Worm (Caenorhabditis elegans) whole organism, L2 larva: ENCODE data around the gene frm-3.

ENCODE experiments used
- C34F6.9 ChIP-seq: fragments of 150-350 bp; optimal IDR thresholded peaks from 2 replicates; lab custom pipeline; 2014; ENCODE audit warnings: missing biosample characterization, missing genetic modification characterization
- F13H6.1 ChIP-seq: sonication (generic microtip); optimal IDR thresholded peaks from 2 replicates; lab custom pipeline; 2016; ENCODE audit warnings: missing genetic modification characterization, missing compliant biosample characterization
- R02D3.7 ChIP-seq: fragments of 150-350 bp; optimal IDR thresholded peaks from 2 replicates; lab custom pipeline; 2014; ENCODE audit warnings: missing biosample characterization, missing genetic modification characterization
- Y55F3AM.14 ChIP-seq: fragments of 200-800 bp; sonication (Bioruptor generic); optimal IDR thresholded peaks from 2 replicates; lab custom pipeline; 2018; ENCODE audit warnings: mild to moderate bottlenecking, missing genetic modification characterization, missing compliant biosample characterization
- ZK546.5 ChIP-seq: sonication (generic microtip); optimal IDR thresholded peaks from 2 replicates; lab custom pipeline; 2017; ENCODE audit warnings: missing biosample characterization, missing genetic modification characterization
- ama-1 ChIP-seq: fragments of 150-350 bp; optimal IDR thresholded peaks from 2 replicates; lab custom pipeline; 2018; ENCODE audit warnings: inconsistent platforms
- blmp-1 ChIP-seq: sonication (generic microtip); optimal IDR thresholded peaks from 2 replicates; lab custom pipeline; 2017; ENCODE audit warnings: missing genetic modification characterization, mild to moderate bottlenecking, missing compliant biosample characterization, antibody characterized with exemption, moderate library complexity; ENCODE audit not compliant: insufficient read depth
- ceh-16 ChIP-seq: fragments of 150-350 bp; optimal IDR thresholded peaks from 2 replicates; lab custom pipeline; 2014; ENCODE audit warnings: missing biosample characterization, missing genetic modification characterization
- dmd-4 ChIP-seq: sonication (generic microtip); optimal IDR thresholded peaks from 2 replicates; lab custom pipeline; 2017; ENCODE audit warnings: missing biosample characterization, missing genetic modification characterization
- elt-3 ChIP-seq: sonication (generic microtip); optimal IDR thresholded peaks from 2 replicates; lab custom pipeline; 2017; ENCODE audit warnings: missing biosample characterization, missing genetic modification characterization
- fos-1 ChIP-seq: fragments of 150-350 bp; optimal IDR thresholded peaks from 2 replicates; lab custom pipeline; 2014; ENCODE audit warnings: missing biosample characterization, missing genetic modification characterization
- lin-13 ChIP-seq: fragments of 150-350 bp; optimal IDR thresholded peaks from 2 replicates; lab custom pipeline; 2014; ENCODE audit warnings: missing biosample characterization, missing genetic modification reagents, missing genetic modification characterization
- lin-39 ChIP-seq: fragments of 150-350 bp; optimal IDR thresholded peaks from 2 replicates; lab custom pipeline; 2014; ENCODE audit warnings: missing biosample characterization, missing genetic modification reagents, missing genetic modification characterization
- lsy-2 ChIP-seq, 2 experiments: fragments of 150-350 bp in 1 of 2; sonication (generic microtip) in 1 of 2; optimal IDR thresholded peaks; 2 replicates each; lab custom pipeline; 2014 to 2017; ENCODE audit warnings: missing biosample characterization in 2 of 2, missing genetic modification characterization in 2 of 2
- mdl-1 ChIP-seq, 2 experiments: fragments of 150-350 bp in 1 of 2; sonication (generic microtip) in 1 of 2; optimal IDR thresholded peaks; 2 replicates each; lab custom pipeline; 2017; ENCODE audit warnings: missing biosample characterization in 2 of 2, missing genetic modification characterization in 2 of 2
- nhr-11 ChIP-seq: fragments of 150-350 bp; optimal IDR thresholded peaks from 2 replicates; lab custom pipeline; 2014; ENCODE audit warnings: missing biosample characterization, missing genetic modification characterization
- nhr-12 ChIP-seq: fragments of 150-350 bp; optimal IDR thresholded peaks from 2 replicates; lab custom pipeline; 2014; ENCODE audit warnings: missing biosample characterization, missing genetic modification characterization
- nhr-129 ChIP-seq: fragments of 150-350 bp; optimal IDR thresholded peaks from 2 replicates; lab custom pipeline; 2014; ENCODE audit warnings: missing biosample characterization, missing genetic modification characterization
- nhr-21 ChIP-seq: fragments of 150-350 bp; optimal IDR thresholded peaks from 2 replicates; lab custom pipeline; 2014; ENCODE audit warnings: missing biosample characterization, missing genetic modification characterization
- nhr-25 ChIP-seq: fragments of 150-350 bp; sonication (generic microtip); optimal IDR thresholded peaks from 3 replicates; lab custom pipeline; 2014; ENCODE audit warnings: missing biosample characterization, missing genetic modification characterization
- peb-1 ChIP-seq: fragments of 150-350 bp; optimal IDR thresholded peaks from 2 replicates; lab custom pipeline; 2014; ENCODE audit warnings: missing biosample characterization, missing genetic modification characterization
- sem-4 ChIP-seq: fragments of 150-350 bp; optimal IDR thresholded peaks from 2 replicates; lab custom pipeline; 2014; ENCODE audit warnings: missing biosample characterization, missing genetic modification reagents, missing genetic modification characterization
- skn-1 ChIP-seq: sonication (generic microtip); optimal IDR thresholded peaks from 2 replicates; lab custom pipeline; 2017; ENCODE audit warnings: missing biosample characterization, missing genetic modification characterization
- sma-3 ChIP-seq: sonication (generic microtip); optimal IDR thresholded peaks from 2 replicates; lab custom pipeline; 2016; ENCODE audit warnings: missing genetic modification reagents, missing genetic modification characterization, missing compliant biosample characterization
- sma-9 ChIP-seq, 2 experiments: fragments of 150-350 bp in 1 of 2; sonication (generic microtip) in 1 of 2; optimal IDR thresholded peaks; 2 replicates each; lab custom pipeline; 2014 to 2016; ENCODE audit warnings: missing genetic modification characterization in 2 of 2, mild to moderate bottlenecking in 1 of 2, missing biosample characterization in 1 of 2, missing compliant biosample characterization in 1 of 2, missing genetic modification reagents in 1 of 2, moderate library complexity in 1 of 2
- snpc-4 ChIP-seq: fragments of 150-350 bp; optimal IDR thresholded peaks from 2 replicates; lab custom pipeline; 2014; ENCODE audit warnings: missing biosample characterization, missing genetic modification characterization
- unc-55 ChIP-seq: fragments of 150-350 bp; sonication (generic microtip); optimal IDR thresholded peaks from 3 replicates; lab custom pipeline; 2014; ENCODE audit warnings: missing biosample characterization, missing genetic modification reagents, missing genetic modification characterization
- zag-1 ChIP-seq: fragments of 150-350 bp; optimal IDR thresholded peaks from 2 replicates; lab custom pipeline; 2014; ENCODE audit warnings: missing biosample characterization, missing genetic modification characterization
- ztf-11 ChIP-seq: sonication (generic microtip); optimal IDR thresholded peaks from 2 replicates; lab custom pipeline; 2017; ENCODE audit warnings: missing biosample characterization, missing genetic modification characterization

Gene frm-3

DNA sequence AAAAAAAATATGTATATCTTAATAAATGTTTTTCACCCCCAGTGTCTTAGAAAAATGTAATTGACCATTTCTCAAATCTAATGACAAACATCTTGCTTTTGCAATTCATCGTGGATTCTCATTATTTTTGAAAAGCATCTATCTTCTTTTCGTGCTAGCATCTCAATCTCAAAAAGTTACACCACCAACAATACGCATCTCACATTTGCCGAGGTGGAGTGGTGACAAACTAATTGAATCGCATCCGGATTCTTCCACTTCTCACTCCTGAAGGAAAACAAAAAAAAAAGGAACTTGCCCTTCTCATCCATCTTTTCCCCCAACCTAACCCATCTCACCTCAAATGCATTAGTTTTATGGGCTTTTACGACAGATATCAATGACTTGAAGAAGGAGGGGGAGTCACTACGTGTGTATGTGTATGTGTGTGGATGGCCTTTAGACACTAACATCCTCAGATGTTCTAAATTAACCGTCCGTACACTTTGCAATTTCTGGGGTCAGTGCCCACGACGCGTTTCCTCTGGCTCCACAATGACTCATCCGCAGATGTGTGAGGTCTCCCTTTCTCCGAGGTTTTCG is 24.8 kb upstream of the frm-3 start:
- TF ChIP-seq mdl-1 (tag; optimal IDR thresholded peaks at IDR 0.05; lab: Kevin White, UChicago) (no peak), nhr-11 (tag; lab: Kevin White, UChicago) (no peak), sma-3 (GFP tag; lab: Kevin White, UChicago) (no peak), lsy-2 (tag; optimal IDR thresholded peaks at IDR 0.05; lab: Kevin White, UChicago) (no peak), ceh-16 (tag; lab: Kevin White, UChicago) (no peak), R02D3.7 (tag; lab: Kevin White, UChicago) (no peak), nhr-25 (no peak), ztf-11 (tag; lab: Kevin White, UChicago) (no peak), snpc-4 (tag; lab: Kevin White, UChicago) (no peak), unc-55 (no peak), dmd-4 (no peak), elt-3 (no peak), Y55F3AM.14 (no peak), ama-1 (no peak), sem-4 (tag; lab: Kevin White, UChicago) (no peak)

DNA sequence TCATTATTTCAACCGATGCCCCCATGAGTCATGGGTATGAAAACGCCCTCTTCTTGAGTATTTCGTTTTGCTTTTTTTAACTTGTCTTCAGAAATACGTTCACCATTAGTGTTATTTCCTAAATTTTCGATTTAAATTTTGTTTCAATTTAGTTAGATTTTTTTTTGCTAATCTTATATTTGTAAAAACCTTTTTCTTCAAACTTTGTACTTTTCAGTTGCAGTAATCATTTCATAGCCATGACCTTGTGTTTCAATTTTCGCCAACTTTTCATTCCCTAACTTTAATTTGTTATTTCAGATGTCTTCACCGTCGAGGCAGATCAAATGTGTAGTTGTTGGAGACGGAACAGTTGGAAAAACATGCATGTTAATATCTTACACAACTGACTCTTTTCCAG is 24.0 kb upstream of the frm-3 start, which contains the start of gene mig-2:
Gene mig-2, plus strand, starts transcription at position 301 of the 400 bp plus-strand sequence.
- TF ChIP-seq nhr-12 (tag; lab: Kevin White, UChicago), result no peak
- TF ChIP-seq nhr-11 (tag; lab: Kevin White, UChicago), result no peak
- TF ChIP-seq skn-1, result no peak
- TF ChIP-seq lin-39 (tag; lab: Kevin White, UChicago), result no peak
- no peak for TF ChIP-seq zag-1 (tag; lab: Kevin White, UChicago)
- TF ChIP-seq lsy-2 (tag; optimal IDR thresholded peaks at IDR 0.05; lab: Kevin White, UChicago), result no peak
- no peak for TF ChIP-seq ceh-16 (tag; lab: Kevin White, UChicago)
- TF ChIP-seq, all 48 proteins: peak for 0

DNA sequence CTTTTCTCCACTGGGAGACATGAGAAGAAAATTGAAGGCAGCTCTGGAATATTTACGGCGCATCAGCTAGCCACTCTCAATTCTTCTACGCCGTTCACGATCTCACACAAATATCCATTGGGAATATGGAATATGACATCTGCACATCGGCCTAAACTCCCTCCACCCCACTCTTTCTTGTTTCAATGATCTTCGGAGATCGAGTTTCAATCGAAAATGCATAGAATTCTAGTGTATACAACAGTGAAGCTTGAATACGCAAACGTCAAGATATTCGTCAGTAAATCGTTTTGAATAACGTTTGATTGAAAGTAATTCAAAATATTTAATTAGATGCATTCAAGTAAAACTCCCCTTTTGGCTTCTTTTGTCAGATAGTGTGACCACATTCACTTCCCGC is 20.5 kb upstream of the frm-3 start:
- TF ChIP-seq ama-1, result no peak
- no peak for TF ChIP-seq nhr-21 (tag; lab: Kevin White, UChicago)
- TF ChIP-seq unc-55, result peak; percentile 57

DNA sequence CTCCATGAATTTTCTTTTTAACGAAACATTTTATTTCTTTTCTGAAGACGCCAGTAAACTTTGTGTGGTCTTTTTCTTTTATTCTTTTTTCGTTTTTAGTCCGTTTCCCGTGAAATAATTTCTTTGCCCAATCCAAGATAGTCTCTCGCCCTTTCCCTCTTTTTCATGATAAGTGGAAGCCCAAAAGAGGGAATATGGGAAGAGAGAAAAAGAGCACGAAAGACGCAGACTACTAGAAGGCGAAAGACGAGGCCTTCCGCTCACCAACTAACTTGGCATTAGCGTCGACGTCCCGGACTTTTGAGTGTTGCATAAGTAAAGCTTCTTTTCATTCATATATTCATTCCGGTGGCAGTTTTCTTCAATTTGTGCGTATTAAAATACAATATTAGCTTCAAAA is 19.4 kb upstream of the frm-3 start:
- TF ChIP-seq C34F6.9 (tag; lab: Kevin White, UChicago) (peak; percentile 58), ceh-16 (tag; lab: Kevin White, UChicago) (no peak), nhr-12 (tag; lab: Kevin White, UChicago) (no peak), unc-55 (peak; percentile 53), elt-3 (no peak), nhr-129 (tag; lab: Kevin White, UChicago) (peak; percentile 8), sma-9 (GFP tag; optimal IDR thresholded peaks at IDR 0.05; lab: Kevin White, UChicago) (no peak), sma-9 (tag; optimal IDR thresholded peaks at IDR 0.05; lab: Kevin White, UChicago) (no peak), nhr-25 (no peak)

DNA sequence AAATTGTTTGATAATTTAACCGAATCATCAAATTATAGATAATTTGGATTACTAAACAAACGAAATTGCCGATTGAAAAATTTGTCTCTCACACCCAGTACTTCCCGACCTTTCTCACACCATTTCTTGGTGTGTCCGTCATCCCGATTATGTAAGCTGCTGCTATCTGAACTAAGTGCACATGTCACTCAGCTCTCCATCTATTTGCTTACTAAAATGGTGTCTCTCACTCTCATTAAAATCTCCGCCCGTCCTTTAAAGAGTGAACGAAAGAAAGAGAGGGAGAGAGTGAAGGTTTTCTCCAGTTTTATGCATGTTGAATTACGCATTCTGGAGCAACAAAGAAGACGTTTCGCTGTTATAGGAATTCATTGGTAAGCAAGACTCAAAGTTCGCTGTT is 17.8 kb upstream of the frm-3 start:
- TF ChIP-seq unc-55 (peak; percentile 89), blmp-1 (tag; lab: Kevin White, UChicago) (no peak), sma-9 (GFP tag; optimal IDR thresholded peaks at IDR 0.05; lab: Kevin White, UChicago) (peak; percentile 4), sma-9 (tag; optimal IDR thresholded peaks at IDR 0.05; lab: Kevin White, UChicago) (no peak)

DNA sequence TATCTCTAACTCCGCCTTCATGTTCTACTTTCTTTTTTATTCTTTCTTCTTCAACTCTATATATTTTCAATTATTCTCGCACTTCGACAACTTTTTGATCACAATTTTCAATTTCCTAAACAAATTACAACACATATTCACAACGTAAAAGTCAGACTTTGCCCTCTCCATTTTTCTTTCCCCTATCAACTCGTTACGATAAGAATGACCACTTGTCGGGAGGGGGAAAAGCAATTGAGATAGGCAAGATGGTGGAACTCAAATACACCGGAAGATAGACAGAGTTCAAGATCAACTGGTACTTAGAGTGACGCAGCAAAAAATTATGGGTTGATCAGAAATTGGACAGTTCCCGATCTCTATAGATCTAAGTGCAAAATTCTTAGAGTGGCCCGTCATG is 17.3 kb upstream of the frm-3 start:
- no peak for TF ChIP-seq Y55F3AM.14
- TF ChIP-seq snpc-4 (tag; lab: Kevin White, UChicago), result no peak
- peak; percentile 13 for TF ChIP-seq sma-9 (GFP tag; optimal IDR thresholded peaks at IDR 0.05; lab: Kevin White, UChicago)
- no peak for TF ChIP-seq sma-9 (tag; optimal IDR thresholded peaks at IDR 0.05; lab: Kevin White, UChicago)
- peak; percentile 23 for TF ChIP-seq fos-1 (tag; lab: Kevin White, UChicago)

DNA sequence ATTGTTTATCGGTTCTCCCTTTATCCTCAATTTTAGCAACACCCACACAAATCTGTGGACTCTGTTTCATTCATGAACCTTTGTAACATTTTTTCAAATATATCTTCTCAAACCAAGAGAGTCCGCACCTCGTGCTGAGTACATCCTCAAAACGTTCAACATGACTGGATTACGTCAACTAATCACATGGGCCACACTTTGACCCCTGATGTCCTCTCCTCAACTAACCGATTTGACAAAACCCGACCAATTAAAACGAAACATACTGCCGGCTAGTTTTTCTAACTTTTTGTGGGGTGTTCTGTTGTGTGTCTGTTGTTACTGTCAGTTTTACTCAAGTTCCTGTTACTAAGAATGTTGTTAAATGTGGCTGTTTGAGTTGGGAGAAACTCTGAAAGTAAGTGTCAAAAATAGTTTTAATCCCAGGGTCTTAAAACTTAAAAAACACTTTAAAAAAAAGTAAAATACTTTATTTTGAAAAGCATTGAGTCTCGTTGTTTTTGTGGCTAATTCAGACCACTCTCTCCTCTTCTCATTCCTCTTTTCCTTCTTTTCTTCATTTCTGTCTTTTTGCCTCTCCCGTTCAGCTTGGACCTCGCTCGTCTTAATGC is 16.7 kb upstream of the frm-3 start:
- TF ChIP-seq F13H6.1 (tag; lab: Kevin White, UChicago) (peak; percentile 30), peb-1 (tag; lab: Kevin White, UChicago) (no peak), ZK546.5 (no peak), sma-9 (GFP tag; optimal IDR thresholded peaks at IDR 0.05; lab: Kevin White, UChicago) (peak; percentile 36), sma-9 (tag; optimal IDR thresholded peaks at IDR 0.05; lab: Kevin White, UChicago) (no peak), lin-13 (GFP tag; lab: Kevin White, UChicago) (no peak), unc-55 (peak; percentile 13), nhr-129 (tag; lab: Kevin White, UChicago) (peak; percentile 49)
